Fruit fly (Drosophila melanogaster) whole organism, wandering third instar larva: ENCODE measurements around the gene CG17376.

ENCODE experiments used
- CG9705 ChIP-seq: fragments of 200-800 bp; sonication (Bioruptor generic); optimal IDR thresholded peaks from 2 replicates; lab custom pipeline; 2018; ENCODE audit warnings: missing biosample characterization, mild to moderate bottlenecking, missing genetic modification characterization
- GATAd ChIP-seq: sonication (Bioruptor generic); optimal IDR thresholded peaks from 2 replicates; lab custom pipeline; 2016; ENCODE audit warnings: missing biosample characterization, missing genetic modification characterization
- HLH106 ChIP-seq: fragments of 200-800 bp; optimal IDR thresholded peaks from 3 replicates; lab custom pipeline; 2019; ENCODE audit warnings: missing biosample characterization, mild to moderate bottlenecking, missing genetic modification characterization, moderate library complexity
- Hr83 ChIP-seq: fragments of 200-300 bp; sonication (Bioruptor generic); optimal IDR thresholded peaks from 2 replicates; lab custom pipeline; 2016; ENCODE audit warnings: missing biosample characterization, mild to moderate bottlenecking, missing genetic modification characterization, moderate library complexity; ENCODE audit not compliant: poor library complexity, severe bottlenecking
- Jra ChIP-seq: sonication (Bioruptor generic); optimal IDR thresholded peaks from 2 replicates; lab custom pipeline; 2016; ENCODE audit warnings: missing biosample characterization, missing genetic modification characterization
- Myc ChIP-seq: fragments of >200 bp; optimal IDR thresholded peaks from 2 replicates; lab custom pipeline; 2017
- N ChIP-seq: fragments of >200 bp; optimal IDR thresholded peaks from 2 replicates; lab custom pipeline; 2018; ENCODE audit warnings: missing biosample characterization, missing external identifiers, missing genetic modification characterization
- OdsH ChIP-seq: fragments of 200-800 bp; sonication (Bioruptor generic); optimal IDR thresholded peaks from 2 replicates; lab custom pipeline; 2016; ENCODE audit warnings: missing biosample characterization, mild to moderate bottlenecking, missing genetic modification characterization
- Vsx2 ChIP-seq: fragments of 200-300, 225-300 bp; sonication (Bioruptor generic); optimal IDR thresholded peaks from 2 replicates; lab custom pipeline; 2018; ENCODE audit warnings: missing biosample characterization, missing genetic modification characterization; ENCODE audit not compliant: partially characterized antibody
- br ChIP-seq: fragments of 200-800 bp; sonication (Bioruptor generic); optimal IDR thresholded peaks from 2 replicates; lab custom pipeline; 2016; ENCODE audit warnings: missing biosample characterization, missing genetic modification characterization
- brk ChIP-seq: fragments of 200-800 bp; sonication (Bioruptor generic); optimal IDR thresholded peaks from 2 replicates; lab custom pipeline; 2016; ENCODE audit warnings: missing biosample characterization, mild to moderate bottlenecking, missing genetic modification characterization
- dl ChIP-seq, 2 experiments: fragments of 175-275, 200-275 bp in 1 of 2; fragments of 200-275 bp in 1 of 2; sonication (Bioruptor generic); optimal IDR thresholded peaks; lab custom pipeline; 2018; ENCODE audit warnings: mild to moderate bottlenecking in 2 of 2, missing biosample characterization in 2 of 2, missing genetic modification characterization in 2 of 2, moderate library complexity in 2 of 2; ENCODE audit not compliant: partially characterized antibody in 2 of 2, insufficient read depth in 1 of 2
- fru ChIP-seq: fragments of 200-800 bp; sonication (Bioruptor generic); optimal IDR thresholded peaks from 3 replicates; lab custom pipeline; 2016; ENCODE audit warnings: missing biosample characterization, mild to moderate bottlenecking, missing genetic modification characterization
- lola ChIP-seq: fragments of >200 bp; optimal IDR thresholded peaks from 2 replicates; lab custom pipeline; 2017; ENCODE audit warnings: missing biosample characterization, missing genetic modification characterization
- psq ChIP-seq: fragments of 200-800 bp; sonication (Bioruptor generic); optimal IDR thresholded peaks from 3 replicates; lab custom pipeline; 2017; ENCODE audit warnings: missing biosample characterization, mild to moderate bottlenecking, missing genetic modification characterization, moderate library complexity
- rgr ChIP-seq: fragments of 200-800 bp; sonication (Bioruptor generic); optimal IDR thresholded peaks from 3 replicates; lab custom pipeline; 2016; ENCODE audit warnings: missing biosample characterization, mild to moderate bottlenecking, missing genetic modification characterization
- sv ChIP-seq: fragments of 200-800 bp; sonication (Bioruptor generic); optimal IDR thresholded peaks from 3 replicates; lab custom pipeline; 2016; ENCODE audit warnings: missing biosample characterization, missing genetic modification characterization
- tai ChIP-seq: sonication (Bioruptor generic); optimal IDR thresholded peaks from 2 replicates; lab custom pipeline; 2016; ENCODE audit warnings: missing biosample characterization, missing genetic modification characterization
- woc ChIP-seq: sonication (Bioruptor generic); optimal IDR thresholded peaks from 2 replicates; lab custom pipeline; 2016; ENCODE audit warnings: missing biosample characterization, mild to moderate bottlenecking, missing genetic modification characterization

Gene CG17376

DNA sequence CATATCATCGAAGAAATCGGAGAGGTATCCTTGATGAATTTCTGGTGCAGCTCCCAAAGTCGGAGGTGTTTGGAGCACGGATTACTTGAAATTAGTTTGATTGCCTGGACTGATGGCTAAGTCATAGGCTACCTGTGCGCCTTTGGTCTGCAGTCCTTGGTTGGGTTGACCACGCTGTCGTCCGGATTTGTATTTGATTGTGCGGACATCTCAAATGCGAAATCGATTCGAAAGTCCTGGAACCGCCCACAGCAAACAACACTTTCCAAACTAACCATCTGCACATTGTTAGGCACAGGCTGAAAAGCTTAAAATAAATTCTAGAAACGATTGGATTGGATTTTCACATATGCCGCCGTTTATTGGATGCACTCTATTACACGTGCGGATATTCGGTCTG is 41.2 kb downstream of the CG17376 start, which contains the start of gene CG11322:
TSS of gene CG11322 (minus strand) at position 101 of the 400 bp plus-strand sequence.
- TF ChIP-seq tai (GFP tag; lab: Kevin White, UChicago) (no peak), Hr83 (GFP tag; lab: Kevin White, UChicago) (no peak), fru (GFP tag; lab: Kevin White, UChicago) (no peak)

DNA sequence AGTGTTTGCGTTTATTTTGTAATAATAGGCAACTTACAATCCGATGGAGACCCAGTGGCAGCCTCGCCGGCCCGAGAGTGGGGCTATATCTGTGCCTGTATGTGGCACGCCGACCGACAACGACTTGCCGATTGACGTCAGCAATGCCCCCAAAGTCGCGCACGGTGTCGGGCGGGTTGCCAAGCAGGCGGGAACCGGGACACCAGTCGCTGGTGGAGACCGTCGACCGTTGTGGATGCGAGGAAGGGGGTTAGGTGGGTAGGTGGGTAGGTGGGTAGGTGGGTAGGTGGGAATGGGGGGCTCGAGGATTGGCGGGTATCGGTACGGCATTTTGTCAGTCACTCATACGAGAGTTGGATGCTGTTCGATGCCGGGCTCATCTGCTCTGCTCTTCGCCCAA is 49.7 kb downstream of the CG17376 start:
- no peak for TF ChIP-seq CG9705 (GFP tag; lab: Kevin White, UChicago)
- no peak for TF ChIP-seq psq (GFP tag; lab: Kevin White, UChicago)
- TF ChIP-seq lola (GFP tag; lab: Kevin White, UChicago): no peak
- TF ChIP-seq brk (GFP tag; lab: Kevin White, UChicago): no peak
- no peak for TF ChIP-seq Jra (GFP tag; lab: Kevin White, UChicago)
- no peak for TF ChIP-seq woc (GFP tag; lab: Kevin White, UChicago)
- no peak for TF ChIP-seq sv
- no peak for TF ChIP-seq Vsx2 (GFP tag; lab: Kevin White, UChicago)
- TF ChIP-seq Myc (lab: Kevin White, UChicago): no peak
- TF ChIP-seq br (GFP tag; lab: Kevin White, UChicago): no peak
- TF ChIP-seq N: no peak
- TF ChIP-seq GATAd (GFP tag; lab: Kevin White, UChicago): no peak
- TF ChIP-seq rgr (GFP tag; lab: Kevin White, UChicago): no peak
- TF ChIP-seq OdsH (GFP tag; lab: Kevin White, UChicago): no peak
- TF ChIP-seq tai (GFP tag; lab: Kevin White, UChicago): no peak
- TF ChIP-seq HLH106: no peak
- TF ChIP-seq dl (GFP tag; optimal IDR thresholded peaks at IDR 0.05; lab: Kevin White, UChicago; ENCODE audit: insufficient read depth in 1 of 2, partially characterized antibody in 2 of 2): no peak
